Worm (Caenorhabditis elegans): ENCODE data around the gene R02E4.1.

Gene R02E4.1

ce11 chrX:4138413-4139193 lies 34.3 kb upstream of the R02E4.1 start:
- TF ChIP-seq egl-27 (tag; optimal IDR thresholded peaks at IDR 0.05) (no peak), nhr-21 (tag; optimal IDR thresholded peaks at IDR 0.05) (peak; percentile 59), lin-39 (tag; optimal IDR thresholded peaks at IDR 0.05) (no peak), sma-9 (GFP tag; optimal IDR thresholded peaks at IDR 0.05) (peak; percentile 50), sma-9 (tag; optimal IDR thresholded peaks at IDR 0.05) (no peak), ztf-4 (tag; optimal IDR thresholded peaks at IDR 0.05) (peak; percentile 12), nhr-25 (tag; optimal IDR thresholded peaks at IDR 0.05) (peak; percentile 50), nhr-10 (tag; optimal IDR thresholded peaks at IDR 0.05) (no peak), mdl-1 (tag; optimal IDR thresholded peaks at IDR 0.05) (peak in 1 of 2 experiments; percentile 27), sma-3 (GFP tag; optimal IDR thresholded peaks at IDR 0.05) (peak; percentile 60)

ce11 chrX:4137452-4138164 lies 33.3 kb upstream of the R02E4.1 start:
- TF ChIP-seq nhr-21 (tag; optimal IDR thresholded peaks at IDR 0.05) (no peak), lsy-2 (tag; optimal IDR thresholded peaks at IDR 0.05) (peak in 1 of 2 experiments; percentile 42), unc-62 (GFP tag; optimal IDR thresholded peaks at IDR 0.05) (no peak), unc-55 (GFP tag; optimal IDR thresholded peaks at IDR 0.05) (no peak), F13H6.1 (tag; optimal IDR thresholded peaks at IDR 0.05) (peak; percentile 34), lin-39 (tag; optimal IDR thresholded peaks at IDR 0.05) (no peak), ztf-4 (tag; optimal IDR thresholded peaks at IDR 0.05) (peak; percentile 40), ztf-1 (GFP tag; conservative IDR thresholded peaks at IDR 0.05) (no peak), sma-9 (GFP tag; optimal IDR thresholded peaks at IDR 0.05) (peak; percentile 77), sma-9 (tag; optimal IDR thresholded peaks at IDR 0.05) (peak; percentile 22), mab-5 (tag; optimal IDR thresholded peaks at IDR 0.05) (peak; percentile 24), Y55F3AM.14 (GFP tag; optimal IDR thresholded peaks at IDR 0.05) (peak; percentile 3), crh-2 (tag; optimal IDR thresholded peaks at IDR 0.05) (no peak), unc-39 (tag; optimal IDR thresholded peaks at IDR 0.05) (no peak), fos-1 (tag; optimal IDR thresholded peaks at IDR 0.05) (peak; percentile 28), lin-11 (tag; optimal IDR thresholded peaks at IDR 0.05) (peak; percentile 12), lin-13 (GFP tag; optimal IDR thresholded peaks at IDR 0.05) (no peak), ceh-82 (tag; optimal IDR thresholded peaks at IDR 0.05) (no peak), sem-4 (tag; optimal IDR thresholded peaks at IDR 0.05) (peak; percentile 72), egl-27 (tag; optimal IDR thresholded peaks at IDR 0.05) (peak; percentile 47), C34F6.9 (tag; optimal IDR thresholded peaks at IDR 0.05) (peak; percentile 34), mdl-1 (tag; optimal IDR thresholded peaks at IDR 0.05) (peak in 1 of 2 experiments; percentile 26), nhr-237 (tag; optimal IDR thresholded peaks at IDR 0.05) (peak; percentile 24), ZK546.5 (tag; optimal IDR thresholded peaks at IDR 0.05) (no peak), mbf-1 (tag; optimal IDR thresholded peaks at IDR 0.05) (no peak), gmeb-1 (tag; optimal IDR thresholded peaks at IDR 0.05) (peak; percentile 12), ama-1 (optimal IDR thresholded peaks at IDR 0.05) (no peak), dmd-4 (tag; optimal IDR thresholded peaks at IDR 0.05) (no peak), zag-1 (tag; optimal IDR thresholded peaks at IDR 0.05) (no peak), nhr-23 (tag; optimal IDR thresholded peaks at IDR 0.05) (no peak), nhr-25 (tag; optimal IDR thresholded peaks at IDR 0.05) (peak; percentile 47), elt-3 (tag; optimal IDR thresholded peaks at IDR 0.05) (no peak), nhr-129 (tag; optimal IDR thresholded peaks at IDR 0.05) (peak; percentile 62), elt-1 (tag; optimal IDR thresholded peaks at IDR 0.05) (no peak)

DNA sequence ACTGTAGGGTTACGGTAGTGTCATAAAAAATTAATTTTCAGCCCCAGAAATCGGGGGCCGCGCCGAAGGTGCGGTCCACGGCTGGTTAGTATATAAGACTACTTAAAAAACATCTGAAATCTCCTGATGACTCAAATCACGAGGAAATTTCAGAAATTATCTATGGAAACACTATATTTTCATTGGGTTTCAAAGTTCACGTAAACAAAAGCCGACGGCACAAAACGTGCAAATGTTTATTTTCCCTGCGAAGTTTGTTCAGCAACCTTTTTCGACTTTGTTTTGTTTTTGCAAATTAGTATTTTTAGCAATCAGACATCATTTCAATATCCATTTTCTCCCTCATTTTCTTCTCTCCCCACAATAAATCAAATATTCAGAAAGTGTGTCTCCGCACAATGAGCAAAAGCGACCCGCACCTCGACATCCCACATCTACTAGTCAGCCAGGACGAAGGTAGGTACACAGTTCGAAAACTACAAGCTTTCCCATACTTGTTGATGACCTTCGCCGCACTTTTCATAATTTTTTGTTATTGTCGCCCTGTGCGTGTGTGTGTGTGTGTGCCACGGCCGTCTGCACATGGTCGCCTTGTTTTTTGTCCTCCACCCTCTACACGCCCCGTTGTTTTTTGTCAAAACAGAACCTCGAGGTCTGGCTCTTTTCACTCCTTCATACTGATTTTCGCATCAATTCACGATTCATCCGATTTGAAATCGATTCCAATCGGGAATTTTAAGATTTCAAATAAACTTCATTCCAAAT lies 32.4 kb upstream of the R02E4.1 start:
- TF ChIP-seq lsy-2 (tag; optimal IDR thresholded peaks at IDR 0.05) (no peak), blmp-1 (tag; optimal IDR thresholded peaks at IDR 0.05; ENCODE audit: insufficient read depth) (no peak), nhr-129 (tag; optimal IDR thresholded peaks at IDR 0.05) (peak; percentile 41), nhr-237 (tag; optimal IDR thresholded peaks at IDR 0.05) (no peak)
